ENCODE assay signal across 1 fruit fly cellular context in the genomic region with DNA sequence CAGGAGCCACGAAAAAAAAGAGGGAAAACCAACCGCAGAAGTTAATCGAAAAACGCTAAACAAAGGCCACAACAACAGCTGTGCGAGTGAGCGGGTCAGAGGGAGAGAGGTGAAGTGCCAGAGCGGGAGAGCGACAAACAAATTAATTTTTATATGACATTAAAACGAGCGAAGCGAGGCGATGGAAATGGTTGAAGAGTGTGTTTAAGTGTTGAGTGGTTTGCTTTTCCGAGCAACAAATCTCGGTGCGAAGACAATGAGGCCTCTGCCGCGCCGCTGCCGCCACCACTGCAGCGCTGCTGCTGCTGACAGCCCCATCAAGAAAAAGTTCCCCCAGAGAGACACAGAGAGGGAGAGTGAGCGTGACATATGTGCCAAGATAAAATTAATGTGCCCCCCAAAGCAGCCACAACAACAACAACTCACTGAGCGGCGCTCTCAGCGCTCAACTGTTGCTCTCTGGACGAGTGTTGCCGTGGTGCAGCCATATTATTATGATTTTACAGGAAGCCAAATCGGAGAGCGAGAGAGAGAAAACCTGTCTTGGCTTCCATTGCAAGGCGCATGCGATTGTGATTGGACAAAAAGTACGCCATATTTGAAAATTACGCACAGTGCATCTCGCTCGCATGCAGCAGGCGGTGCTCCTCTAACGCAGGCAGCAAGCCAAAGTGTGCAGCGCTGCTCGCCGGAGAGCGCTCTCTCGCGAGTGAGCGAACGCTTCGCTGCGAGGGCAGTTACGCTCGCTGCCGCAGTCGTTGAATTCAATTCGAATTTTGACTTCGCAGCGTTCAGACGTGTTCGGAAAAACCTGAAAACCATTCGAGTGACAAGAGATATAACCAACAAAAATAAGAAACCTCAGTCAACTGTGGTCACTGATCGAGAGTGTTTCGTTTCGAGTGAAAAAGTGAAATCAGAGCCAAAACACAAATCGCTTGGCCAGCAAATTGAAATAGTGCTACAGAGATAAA.
TF ChIP-seq lines count a peak whose summit lies in the region.

A gene (plus strand): TSS at position 763 of the 974 bp plus-strand sequence.

TF ChIP-seq in whole organism, embryonic, 481 proteins besides CTCF, POLR2A, EP300 and RAD21 (continued from another document):
- peak; percentile 40 for TF ChIP-seq CG3281 (GFP tag; optimal IDR thresholded peaks at IDR 0.05; lab: Kevin White, UChicago)
- TF ChIP-seq CG1024 (GFP tag; IDR thresholded peaks at IDR 0.05; lab: Robert Waterston, UW), result peak; percentile 54; the same call in 1 of the 2 replicates
- 0 out of 3 replicates have a peak, but pooled peaks have one; percentile 70 for TF ChIP-seq CG6791 (GFP tag; IDR thresholded peaks at IDR 0.05; lab: Robert Waterston, UW; ENCODE audit: partially characterized antibody)
- peak; percentile 49; the same call in 1 of the 2 replicates for TF ChIP-seq Rfx (GFP tag; IDR thresholded peaks at IDR 0.05; lab: Robert Waterston, UW)
- TF ChIP-seq so (GFP tag; IDR thresholded peaks at IDR 0.05; lab: Robert Waterston, UW), result peak; percentile 59; the same call in 2 of the 3 replicates
- no peak for TF ChIP-seq Six4 (GFP tag; optimal IDR thresholded peaks at IDR 0.05; lab: Kevin White, UChicago)
- peak; percentile 45; the same call in 1 of the 2 replicates for TF ChIP-seq CG9932 (GFP tag; IDR thresholded peaks at IDR 0.05; lab: Robert Waterston, UW)
